Fruit fly (Drosophila melanogaster) whole organism, embryonic: ENCODE results near the gene CG13996.

Source experiments
- Awh ChIP-seq: fragments of 200-800 bp; sonication (Bioruptor generic); IDR thresholded peaks from 2 replicates; pipeline ENCODE4, ENCODE4 v1.3.6; 2022; ENCODE audit warnings: missing biosample characterization, missing genetic modification characterization
- Bdp1 ChIP-seq: fragments of 200-800 bp; sonication (Bioruptor generic); optimal IDR thresholded peaks from 3 replicates; lab custom pipeline; 2016; ENCODE audit warnings: missing biosample characterization, missing genetic modification characterization
- CG10267 ChIP-seq: fragments of 200-800 bp; sonication (Bioruptor generic); optimal IDR thresholded peaks from 2 replicates; lab custom pipeline; 2018; ENCODE audit warnings: missing biosample characterization, mild to moderate bottlenecking, missing genetic modification characterization, moderate library complexity
- CG10654 ChIP-seq: fragments of 200-800 bp; sonication (Bioruptor generic); optimal IDR thresholded peaks from 2 replicates; lab custom pipeline; 2016; ENCODE audit warnings: missing biosample characterization, missing genetic modification characterization
- CG11560 ChIP-seq: fragments of 200-800 bp; sonication (Bioruptor generic); IDR thresholded peaks from 3 replicates; pipeline ENCODE4 v1.3.6; 2022; ENCODE audit warnings: missing biosample characterization, missing genetic modification characterization
- CG12299 ChIP-seq: fragments of 200-800 bp; sonication (Bioruptor generic); optimal IDR thresholded peaks from 2 replicates; lab custom pipeline; 2018; ENCODE audit warnings: missing biosample characterization, mild to moderate bottlenecking, missing genetic modification characterization
- CG13424 ChIP-seq: fragments of 200-800 bp; sonication (Bioruptor generic); optimal IDR thresholded peaks from 2 replicates; lab custom pipeline; 2019; ENCODE audit warnings: missing biosample characterization, mild to moderate bottlenecking, missing genetic modification characterization, moderate library complexity
- CG14014 ChIP-seq: fragments of 200-800 bp; sonication (Bioruptor generic); IDR thresholded peaks from 2 replicates; pipeline ENCODE4 v1.3.6; 2022; ENCODE audit warnings: missing biosample characterization, missing genetic modification characterization
- CG16815 ChIP-seq: fragments of 200-800 bp; sonication (Bioruptor generic); optimal IDR thresholded peaks from 3 replicates; lab custom pipeline; 2017; ENCODE audit warnings: missing biosample characterization, mild to moderate bottlenecking, missing genetic modification characterization
- CG16863 ChIP-seq: fragments of 200-800 bp; sonication (Bioruptor generic); optimal IDR thresholded peaks from 3 replicates; lab custom pipeline; 2016; ENCODE audit warnings: missing biosample characterization, missing genetic modification characterization
- CG17186 ChIP-seq: fragments of 200-800 bp; sonication (Bioruptor generic); optimal IDR thresholded peaks from 3 replicates; lab custom pipeline; 2017; ENCODE audit warnings: missing biosample characterization, missing genetic modification reagents, missing genetic modification characterization
- CG17802 ChIP-seq: fragments of 200-800 bp; sonication (Bioruptor generic); optimal IDR thresholded peaks from 2 replicates; lab custom pipeline; 2018; ENCODE audit warnings: missing biosample characterization, mild to moderate bottlenecking, missing genetic modification characterization, moderate library complexity
- CG18011 ChIP-seq: fragments of 200-800 bp; sonication (Bioruptor generic); optimal IDR thresholded peaks from 2 replicates; lab custom pipeline; 2017; ENCODE audit warnings: missing biosample characterization, missing genetic modification characterization, mild to moderate bottlenecking, moderate library complexity, missing genotype
- CG18619 ChIP-seq: fragments of 200-800 bp; sonication (Bioruptor generic); optimal IDR thresholded peaks from 3 replicates; lab custom pipeline; 2017; ENCODE audit warnings: missing biosample characterization, mild to moderate bottlenecking, missing genetic modification characterization
- CG2875 ChIP-seq: fragments of 200-800 bp; sonication (Bioruptor generic); optimal IDR thresholded peaks from 2 replicates; lab custom pipeline; 2017; ENCODE audit warnings: missing biosample characterization, mild to moderate bottlenecking, missing genetic modification characterization, missing genetic modification reagents
- CG3726 ChIP-seq: fragments of 200-800 bp; sonication (Bioruptor generic); IDR thresholded peaks from 3 replicates; pipeline ENCODE4, ENCODE4 v1.3.6; 2022; ENCODE audit warnings: missing biosample characterization, missing genetic modification characterization
- CG7556 ChIP-seq: fragments of 200-800 bp; sonication (Bioruptor generic); optimal IDR thresholded peaks from 2 replicates; lab custom pipeline; 2017; ENCODE audit warnings: missing biosample characterization, mild to moderate bottlenecking, missing genetic modification characterization
- CG7839 ChIP-seq: fragments of 200-800 bp; sonication (Bioruptor generic); optimal IDR thresholded peaks from 3 replicates; lab custom pipeline; 2018; ENCODE audit warnings: missing biosample characterization, mild to moderate bottlenecking, missing genetic modification characterization, moderate library complexity
- CG9932 ChIP-seq: fragments of 200-800 bp; sonication (Bioruptor generic); IDR thresholded peaks from 2 replicates; pipeline ENCODE4 v1.3.6; 2022; ENCODE audit warnings: missing biosample characterization, missing genetic modification characterization
- CoRest ChIP-seq: fragments of 200-800 bp; sonication (Bioruptor generic); optimal IDR thresholded peaks from 3 replicates; lab custom pipeline; 2018; ENCODE audit warnings: missing biosample characterization, mild to moderate bottlenecking, missing genetic modification characterization, moderate library complexity
- Dek ChIP-seq: fragments of 200-800 bp; sonication (Bioruptor generic); optimal IDR thresholded peaks from 3 replicates; lab custom pipeline; 2019; ENCODE audit warnings: missing biosample characterization, mild to moderate bottlenecking, missing genetic modification characterization, moderate library complexity
- Dfd ChIP-seq, 2 experiments: fragments of >200 bp; optimal IDR thresholded peaks; 2 replicates each; lab custom pipeline; 2017; ENCODE audit warnings: missing biosample characterization in 2 of 2, missing genetic modification characterization in 2 of 2
- Doc2 ChIP-seq: fragments of 200-800 bp; sonication (Bioruptor generic); IDR thresholded peaks from 2 replicates; pipeline ENCODE4 v1.3.6; 2022; ENCODE audit warnings: missing biosample characterization, missing genetic modification characterization
- GATAe ChIP-seq: fragments of 200-800 bp; sonication (Bioruptor generic); conservative IDR thresholded peaks from 2 replicates; pipeline ENCODE4 v1.3.6; 2022; ENCODE audit warnings: missing biosample characterization, missing genetic modification characterization
- Lpt ChIP-seq: fragments of >200 bp; optimal IDR thresholded peaks from 2 replicates; lab custom pipeline; 2018; ENCODE audit warnings: missing biosample characterization, missing genetic modification characterization
- NFAT ChIP-seq: fragments of 200-800 bp; sonication (Bioruptor generic); IDR thresholded peaks from 2 replicates; pipeline ENCODE4 v1.3.6; 2022; ENCODE audit warnings: missing biosample characterization, missing genetic modification characterization
- Sox102F ChIP-seq: fragments of 200-800 bp; sonication (Bioruptor generic); optimal IDR thresholded peaks from 2 replicates; lab custom pipeline; 2018; ENCODE audit warnings: missing biosample characterization, mild to moderate bottlenecking, missing genetic modification characterization, moderate library complexity
- Sry-β ChIP-seq: fragments of 200-800 bp; sonication (Bioruptor generic); optimal IDR thresholded peaks from 2 replicates; lab custom pipeline; 2018; ENCODE audit warnings: missing biosample characterization, mild to moderate bottlenecking, missing genetic modification characterization, moderate library complexity
- al ChIP-seq: fragments of 200-800 bp; sonication (Bioruptor generic); IDR thresholded peaks from 2 replicates; pipeline ENCODE4 v1.3.6; 2022; ENCODE audit warnings: missing biosample characterization, missing genetic modification characterization
- ase ChIP-seq: fragments of 200-800 bp; sonication (Bioruptor generic); IDR thresholded peaks from 3 replicates; pipeline ENCODE4 v1.3.6; 2022; ENCODE audit warnings: missing biosample characterization, missing genetic modification characterization
- az2 ChIP-seq: fragments of 200-800 bp; sonication (Bioruptor generic); optimal IDR thresholded peaks from 3 replicates; lab custom pipeline; 2016; ENCODE audit warnings: missing biosample characterization, missing genetic modification characterization
- cas ChIP-seq: fragments of 200-800 bp; sonication (Bioruptor generic); IDR thresholded peaks from 2 replicates; pipeline ENCODE4 v1.3.6; 2022; ENCODE audit warnings: missing biosample characterization, missing genetic modification characterization
- cwo ChIP-seq: fragments of 200-800 bp; sonication (Bioruptor generic); optimal IDR thresholded peaks from 3 replicates; lab custom pipeline; 2017; ENCODE audit warnings: missing biosample characterization, missing genetic modification characterization, mild to moderate bottlenecking, moderate library complexity, missing genetic modification reagents
- ems ChIP-seq: fragments of 200-800 bp; sonication (Bioruptor generic); optimal IDR thresholded peaks from 3 replicates; lab custom pipeline; 2016; ENCODE audit warnings: missing biosample characterization, missing genetic modification characterization
- hth ChIP-seq: fragments of >200 bp; optimal IDR thresholded peaks from 2 replicates; lab custom pipeline; 2017; ENCODE audit warnings: inconsistent platforms
- inv ChIP-seq: fragments of 200-800 bp; sonication (Bioruptor generic); IDR thresholded peaks from 2 replicates; pipeline ENCODE4 v1.3.6; 2022; ENCODE audit warnings: missing biosample characterization, missing genetic modification characterization; ENCODE audit not compliant: partially characterized antibody
- lilli ChIP-seq: fragments of 200-800 bp; sonication (Bioruptor generic); optimal IDR thresholded peaks from 3 replicates; lab custom pipeline; 2016; ENCODE audit warnings: missing biosample characterization, missing genetic modification characterization
- lmd ChIP-seq: fragments of 200-800 bp; sonication (Bioruptor generic); IDR thresholded peaks from 2 replicates; pipeline ENCODE4 v1.3.6; 2022; ENCODE audit warnings: missing biosample characterization, missing genetic modification characterization
- oc ChIP-seq: fragments of 200-800 bp; sonication (Bioruptor generic); optimal IDR thresholded peaks from 2 replicates; lab custom pipeline; 2018; ENCODE audit warnings: missing biosample characterization, mild to moderate bottlenecking, missing genetic modification characterization, moderate library complexity
- pzg ChIP-seq: fragments of 200-800 bp; sonication (Bioruptor generic); optimal IDR thresholded peaks from 3 replicates; lab custom pipeline; 2018; ENCODE audit warnings: missing biosample characterization, mild to moderate bottlenecking, missing genetic modification characterization, moderate library complexity
- ranshi ChIP-seq: fragments of 200-800 bp; sonication (Bioruptor generic); IDR thresholded peaks from 2 replicates; pipeline ENCODE4 v1.3.6; 2022; ENCODE audit warnings: missing biosample characterization, missing genetic modification characterization
- ro ChIP-seq: fragments of 200-800 bp; sonication (Bioruptor generic); IDR thresholded peaks from 2 replicates; pipeline ENCODE4 v1.3.6; 2022; ENCODE audit warnings: missing biosample characterization, missing genetic modification characterization
- row ChIP-seq: fragments of 200-800 bp; sonication (Bioruptor generic); IDR thresholded peaks from 3 replicates; pipeline ENCODE4 v1.3.6; 2022; ENCODE audit warnings: missing biosample characterization, missing genetic modification characterization
- sens ChIP-seq: fragments of 200-800 bp; sonication (Bioruptor generic); peaks from one replicate; lab custom pipeline; 2016; ENCODE audit warnings: missing biosample characterization, missing genetic modification characterization
- shn ChIP-seq: fragments of 200-800 bp; sonication (Bioruptor generic); optimal IDR thresholded peaks from 3 replicates; lab custom pipeline; 2016; ENCODE audit warnings: missing biosample characterization, missing genetic modification characterization
- sim ChIP-seq: fragments of 200-800 bp; sonication (Bioruptor generic); IDR thresholded peaks from 2 replicates; pipeline ENCODE4 v1.3.6; 2022; ENCODE audit warnings: missing biosample characterization, missing genetic modification characterization
- sna ChIP-seq: fragments of 200-800 bp; sonication (Bioruptor generic); IDR thresholded peaks from 2 replicates; pipeline ENCODE4 v1.3.6; 2022; ENCODE audit warnings: missing biosample characterization, missing genetic modification characterization; ENCODE audit not compliant: partially characterized antibody
- ssp ChIP-seq: fragments of 200-800 bp; sonication (Bioruptor generic); IDR thresholded peaks from 2 replicates; pipeline ENCODE4 v1.3.6; 2022; ENCODE audit warnings: missing biosample characterization, missing genetic modification characterization
- sug ChIP-seq: fragments of 200-800 bp; optimal IDR thresholded peaks from 2 replicates; lab custom pipeline; 2019; ENCODE audit warnings: missing biosample characterization, mild to moderate bottlenecking, missing genetic modification characterization, moderate library complexity
- tna ChIP-seq: fragments of 200-800 bp; sonication (Bioruptor generic); IDR thresholded peaks from 2 replicates; pipeline ENCODE4 v1.3.6; 2022; ENCODE audit warnings: missing biosample characterization, missing genetic modification characterization; ENCODE audit not compliant: partially characterized antibody
- unpg ChIP-seq: fragments of 200-800 bp; sonication (Bioruptor generic); optimal IDR thresholded peaks from 3 replicates; lab custom pipeline; 2018; ENCODE audit warnings: missing biosample characterization, mild to moderate bottlenecking, missing genetic modification characterization, moderate library complexity
- zfh2 ChIP-seq: fragments of 200-800 bp; sonication (Bioruptor generic); optimal IDR thresholded peaks from 2 replicates; lab custom pipeline; 2016; ENCODE audit warnings: missing biosample characterization, missing genetic modification characterization

CG13996 gene

DNA sequence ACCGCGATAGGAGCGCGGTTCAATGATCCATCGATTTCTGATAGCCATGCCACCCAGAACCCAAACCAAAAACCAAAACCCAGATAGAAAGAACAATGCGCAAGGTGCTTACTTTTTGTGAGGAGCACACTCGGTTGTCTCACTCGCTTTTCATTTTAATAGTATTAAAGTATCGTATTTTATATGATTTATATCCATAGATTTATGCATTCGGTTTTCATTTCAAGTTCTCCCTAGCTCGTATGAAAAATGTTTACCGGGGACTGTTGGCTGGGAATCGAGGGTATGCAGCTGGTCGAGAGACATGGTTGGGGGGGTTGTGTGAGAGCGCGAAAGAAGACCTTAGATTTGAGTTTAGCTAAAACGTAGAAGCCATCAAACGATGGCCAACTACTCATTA lies 48.6 kb upstream of the CG13996 start (continued):
- TF ChIP-seq shn (no peak), row (GFP tag; lab: Robert Waterston, UW) (peak; percentile 84), unpg (GFP tag; lab: Kevin White, UChicago) (peak; percentile 50), CG16863 (GFP tag; lab: Kevin White, UChicago) (peak; percentile 16), sna (no peak), NFAT (GFP tag; lab: Robert Waterston, UW) (no peak), CG9932 (GFP tag; lab: Robert Waterston, UW) (peak; percentile 57), ro (no peak), GATAe (GFP tag; lab: Robert Waterston, UW) (no peak; the same call in 1 of the 2 replicates), CG10267 (tag; lab: Kevin White, UChicago) (no peak), Sry-β (GFP tag; lab: Kevin White, UChicago) (no peak), ems (GFP tag; lab: Kevin White, UChicago) (peak; percentile 50), sens (peak; percentile 83), CG7556 (GFP tag; lab: Kevin White, UChicago) (peak; percentile 21), CG2875 (GFP tag; lab: Kevin White, UChicago) (no peak), Lpt (GFP tag; lab: Kevin White, UChicago) (no peak), cas (0 out of 2 replicates have a peak, but pooled peaks have one; percentile 34), cwo (GFP tag; lab: Kevin White, UChicago) (no peak), CG18011 (no peak), CG14014 (no peak), Bdp1 (no peak), tna (no peak), al (GFP tag; lab: Robert Waterston, UW) (peak; percentile 56; the same call in 1 of the 2 replicates), Doc2 (no peak; the same call in 1 of the 2 replicates), CG12299 (tag; lab: Kevin White, UChicago) (no peak), CoRest (tag; lab: Kevin White, UChicago) (no peak), Dfd (GFP tag; optimal IDR thresholded peaks at IDR 0.05; lab: Kevin White, UChicago) (no peak), Awh (no peak), CG17186 (GFP tag; lab: Kevin White, UChicago) (no peak), Sox102F (GFP tag; lab: Kevin White, UChicago) (peak; percentile 66), lilli (peak; percentile 66), CG3726 (GFP tag; lab: Robert Waterston, UW) (no peak), inv (GFP tag; lab: Robert Waterston, UW) (no peak), zfh2 (peak; percentile 26), ranshi (GFP tag; lab: Robert Waterston, UW) (peak; percentile 45; the same call in 1 of the 2 replicates), CG11560 (0 out of 3 replicates have a peak, but pooled peaks have one; percentile 31), CG16815 (GFP tag; lab: Kevin White, UChicago) (peak; percentile 9), az2 (peak; percentile 16), CG13424 (tag; lab: Kevin White, UChicago) (peak; percentile 35), CG7839 (peak; percentile 43), pzg (no peak), oc (peak; percentile 13), CG10654 (no peak), Dek (tag; lab: Kevin White, UChicago) (peak; percentile 12), CG18619 (peak; percentile 19), ssp (GFP tag; lab: Robert Waterston, UW) (peak; percentile 37; the same call in 1 of the 2 replicates), hth (lab: Kevin White, UChicago) (no peak), CG17802 (tag; lab: Kevin White, UChicago) (no peak), lmd (GFP tag; lab: Robert Waterston, UW) (peak; percentile 77), ase (no peak), sug (peak; percentile 17), sim (GFP tag; lab: Robert Waterston, UW) (no peak; the same call in 1 of the 2 replicates)
